Worm (Caenorhabditis elegans) whole organism, L4/young adult: ENCODE measurements around the gene fbxa-37.

ENCODE experiments used
- W03F9.2 ChIP-seq: fragments of 150-350 bp; optimal IDR thresholded peaks from 2 replicates; lab custom pipeline; 2014; ENCODE audit warnings: missing biosample characterization, missing genetic modification characterization
- dao-5 ChIP-seq: sonication (generic microtip); optimal IDR thresholded peaks from 2 replicates; lab custom pipeline; 2016; ENCODE audit warnings: missing genotype, missing genetic modification characterization, moderate library complexity, missing compliant biosample characterization
- him-1 ChIP-seq: sonication (generic microtip); optimal IDR thresholded peaks from 2 replicates; lab custom pipeline; 2016; ENCODE audit warnings: missing genotype, missing genetic modification reagents, missing genetic modification characterization, missing compliant biosample characterization

fbxa-37 gene

DNA sequence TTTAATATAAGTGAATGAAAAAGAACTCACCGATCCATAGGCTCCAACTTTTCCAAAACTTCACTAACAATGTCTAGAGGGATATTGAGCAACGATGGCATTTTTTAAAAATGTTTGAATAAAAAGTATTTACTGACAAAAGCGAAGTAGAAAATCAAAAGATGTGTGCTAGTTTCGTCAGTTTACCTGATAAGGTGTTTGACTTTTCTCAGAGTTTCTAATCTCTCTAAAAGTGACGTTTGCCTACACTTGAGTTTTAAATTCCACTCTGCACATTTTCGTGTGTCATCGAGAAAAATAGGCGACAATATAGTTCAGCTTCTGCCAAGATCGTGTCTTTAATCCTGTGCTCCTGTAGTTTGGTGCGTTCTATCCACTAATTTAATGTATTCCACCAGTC is 36.8 kb downstream of the fbxa-37 start, which contains the start of gene fbxa-15:
fbxa-15 (minus strand) TSS at position 101 of the 400 bp plus-strand sequence.
- TF ChIP-seq him-1 (tag; lab: Kevin White, UChicago) (no peak), dao-5 (tag; lab: Kevin White, UChicago) (no peak), W03F9.2 (tag; lab: Kevin White, UChicago) (no peak)

DNA sequence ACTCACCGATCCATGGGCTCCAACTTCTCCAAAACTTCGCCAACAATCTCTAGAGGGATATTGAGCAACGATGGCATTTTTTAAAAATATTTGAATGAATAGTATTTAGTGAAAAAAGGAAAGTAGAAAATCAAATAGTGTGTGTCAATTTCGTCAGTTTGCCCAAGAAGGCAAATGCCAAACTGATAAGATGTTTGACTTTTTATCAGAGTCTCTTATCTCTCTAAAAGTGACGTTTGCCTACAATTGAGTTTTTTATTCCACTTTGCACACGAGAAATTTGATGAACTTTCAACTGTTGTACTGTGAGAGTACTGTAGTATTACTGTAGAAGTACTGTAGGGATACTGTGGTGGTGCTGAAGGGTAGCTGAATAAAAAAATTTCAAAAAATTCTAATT is 38.8 kb downstream of the fbxa-37 start:
- TF ChIP-seq W03F9.2 (tag; lab: Kevin White, UChicago) (no peak), dao-5 (tag; lab: Kevin White, UChicago) (no peak), him-1 (tag; lab: Kevin White, UChicago) (no peak)

DNA sequence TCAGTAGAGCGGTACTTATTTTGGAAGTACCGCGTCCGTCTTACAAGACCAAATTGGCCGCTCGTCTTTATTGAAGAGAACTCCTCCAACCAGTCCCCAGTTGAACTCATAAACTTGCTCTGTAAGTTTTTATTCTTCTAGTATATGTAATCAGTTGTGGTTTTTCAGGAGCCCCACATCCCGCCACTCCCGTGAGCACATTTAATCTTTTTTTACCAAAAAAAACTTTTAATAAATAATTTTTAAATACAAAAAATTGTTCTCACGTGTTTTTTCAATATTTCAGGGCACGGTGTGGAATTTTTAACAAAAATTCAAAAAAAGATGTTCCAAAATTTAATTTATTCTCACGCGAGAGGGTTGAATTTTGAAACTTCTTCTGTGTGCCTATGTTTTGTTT is 39.7 kb downstream of the fbxa-37 start, which contains the start of gene fbxa-14:
fbxa-14 (minus strand) TSS at position 101 of the 400 bp plus-strand sequence.
- TF ChIP-seq him-1 (tag; lab: Kevin White, UChicago) (no peak), dao-5 (tag; lab: Kevin White, UChicago) (no peak), W03F9.2 (tag; lab: Kevin White, UChicago) (no peak)

DNA sequence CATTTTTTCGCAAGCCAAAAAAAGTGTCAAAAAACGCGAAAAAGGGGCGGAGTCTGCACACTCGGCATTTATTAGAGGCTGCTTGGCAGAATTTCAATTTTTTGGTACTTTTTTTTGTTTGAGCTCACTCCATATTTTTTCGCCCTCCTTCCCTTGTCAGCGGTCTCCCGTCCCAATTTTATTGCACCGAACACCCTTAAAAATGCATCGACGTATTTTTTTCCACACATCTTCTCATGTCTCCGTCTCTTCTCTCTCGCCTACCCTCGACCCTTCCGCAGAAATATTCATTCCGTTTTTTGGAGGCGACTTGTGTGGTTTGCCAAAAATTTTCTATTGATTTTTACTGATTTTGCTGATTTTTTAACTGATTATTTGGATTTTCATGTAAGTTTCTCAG is 41.7 kb downstream of the fbxa-37 start, which contains the start of gene Y82E9BL.18:
Y82E9BL.18 (plus strand) TSS at position 301 of the 400 bp plus-strand sequence.
- no peak for TF ChIP-seq W03F9.2 (tag; lab: Kevin White, UChicago)
- no peak for TF ChIP-seq dao-5 (tag; lab: Kevin White, UChicago)
- no peak for TF ChIP-seq him-1 (tag; lab: Kevin White, UChicago)

DNA sequence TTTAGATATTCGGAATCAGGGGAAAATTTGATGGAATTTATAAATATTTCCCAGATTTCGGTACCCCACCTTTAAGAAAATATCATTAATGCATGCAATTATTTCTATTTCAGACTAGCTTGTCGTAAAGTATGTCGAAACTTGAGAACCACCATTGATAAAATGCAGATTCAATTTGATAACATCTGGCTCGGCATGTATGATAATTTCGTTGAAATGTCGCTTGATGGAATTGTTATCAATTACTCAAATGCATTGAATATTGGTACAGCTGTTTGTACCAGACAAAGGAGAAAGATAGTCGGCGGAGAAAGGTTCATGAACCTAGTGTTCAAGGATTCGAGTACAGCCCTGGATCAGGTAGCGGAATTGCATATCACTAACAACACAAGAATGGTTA is 47.1 kb downstream of the fbxa-37 start, which contains the start of gene Y82E9BL.19:
Y82E9BL.19 (plus strand) TSS at position 123 of the 400 bp plus-strand sequence.
- no peak for TF ChIP-seq W03F9.2 (tag; lab: Kevin White, UChicago)
- TF ChIP-seq him-1 (tag; lab: Kevin White, UChicago): no peak
- no peak for TF ChIP-seq dao-5 (tag; lab: Kevin White, UChicago)
